Fruit fly (Drosophila melanogaster) whole organism, embryonic: ENCODE results near the gene CG18302.
A peak's percentile ranks its signal among the peaks of the same experiment; 100 is the strongest.

ENCODE experiments used
- Ada2b ChIP-seq: fragments of 200-800 bp; sonication (Bioruptor generic); IDR thresholded peaks from 2 replicates; pipeline ENCODE4 v1.3.6; 2022; ENCODE audit warnings: missing biosample characterization, missing genetic modification characterization
- CG10366 ChIP-seq: fragments of 200-800 bp; sonication (Bioruptor generic); IDR thresholded peaks from 2 replicates; pipeline ENCODE4 v1.3.6; 2022; ENCODE audit warnings: missing biosample characterization, missing genetic modification characterization
- CG11093 ChIP-seq: fragments of 200-800 bp; sonication (Bioruptor generic); IDR thresholded peaks from 3 replicates; pipeline ENCODE4 v1.3.6; 2022; ENCODE audit warnings: missing biosample characterization, missing genetic modification characterization
- CG11504 ChIP-seq: fragments of 200-800 bp; sonication (Bioruptor generic); optimal IDR thresholded peaks from 3 replicates; lab custom pipeline; 2019; ENCODE audit warnings: missing biosample characterization, mild to moderate bottlenecking, missing genetic modification characterization, moderate library complexity
- CG1233 ChIP-seq: fragments of 200-800 bp; sonication (Bioruptor generic); optimal IDR thresholded peaks from 4 replicates; lab custom pipeline; 2018; ENCODE audit warnings: missing biosample characterization, mild to moderate bottlenecking, missing genetic modification characterization
- CG12659 ChIP-seq: fragments of 200-800 bp; sonication (Bioruptor generic); optimal IDR thresholded peaks from 3 replicates; lab custom pipeline; 2017; ENCODE audit warnings: mild to moderate bottlenecking, missing biosample characterization, missing genetic modification reagents, missing genetic modification characterization
- CG15269 ChIP-seq: fragments of 200-800 bp; sonication (Bioruptor generic); optimal IDR thresholded peaks from 2 replicates; lab custom pipeline; 2018; ENCODE audit warnings: missing biosample characterization, mild to moderate bottlenecking, missing genetic modification characterization, moderate library complexity
- CG1602 ChIP-seq: fragments of 200-800 bp; sonication (Bioruptor generic); optimal IDR thresholded peaks from 3 replicates; lab custom pipeline; 2016; ENCODE audit warnings: missing biosample characterization, missing genetic modification characterization
- CG17612 ChIP-seq: fragments of 200-800 bp; sonication (Bioruptor generic); IDR thresholded peaks from 2 replicates; pipeline ENCODE4 v1.3.6; 2022; ENCODE audit warnings: missing biosample characterization, missing genetic modification characterization
- CG18011 ChIP-seq: fragments of 200-800 bp; sonication (Bioruptor generic); optimal IDR thresholded peaks from 2 replicates; lab custom pipeline; 2017; ENCODE audit warnings: missing biosample characterization, missing genetic modification characterization, mild to moderate bottlenecking, moderate library complexity, missing genotype
- CG30403 ChIP-seq: fragments of 200-800 bp; sonication (Bioruptor generic); optimal IDR thresholded peaks from 3 replicates; lab custom pipeline; 2016; ENCODE audit warnings: missing biosample characterization, missing genetic modification characterization
- CG30431 ChIP-seq: fragments of 200-800 bp; sonication (Bioruptor generic); optimal IDR thresholded peaks from 2 replicates; lab custom pipeline; 2017; ENCODE audit warnings: missing biosample characterization, missing genetic modification characterization
- CG32532 ChIP-seq: fragments of 200-800 bp; sonication (Bioruptor generic); IDR thresholded peaks from 2 replicates; pipeline ENCODE4 v1.3.6; 2022; ENCODE audit warnings: missing biosample characterization, missing genetic modification characterization
- CG3281 ChIP-seq: fragments of 200-800 bp; sonication (Bioruptor generic); optimal IDR thresholded peaks from 3 replicates; lab custom pipeline; 2017; ENCODE audit warnings: missing biosample characterization, mild to moderate bottlenecking, missing genetic modification characterization
- CG3407 ChIP-seq: fragments of 200-800 bp; sonication (Bioruptor generic); optimal IDR thresholded peaks from 2 replicates; lab custom pipeline; 2018; ENCODE audit warnings: missing biosample characterization, mild to moderate bottlenecking, missing genetic modification characterization
- CG42726 ChIP-seq: fragments of 200-800 bp; sonication (Bioruptor generic); IDR thresholded peaks from 2 replicates; pipeline ENCODE4 v1.3.6; 2022; ENCODE audit warnings: missing biosample characterization, missing genetic modification characterization; ENCODE audit not compliant: partially characterized antibody
- CG43689 ChIP-seq: fragments of 200-800 bp; sonication (Bioruptor generic); IDR thresholded peaks from 2 replicates; pipeline ENCODE4 v1.3.6; 2022; ENCODE audit warnings: missing biosample characterization, missing genetic modification characterization
- CG4404 ChIP-seq: fragments of 200-800 bp; sonication (Bioruptor generic); IDR thresholded peaks from 2 replicates; pipeline ENCODE4 v1.3.6; 2022; ENCODE audit warnings: missing biosample characterization, missing genetic modification characterization
- CG7839 ChIP-seq: fragments of 200-800 bp; sonication (Bioruptor generic); optimal IDR thresholded peaks from 3 replicates; lab custom pipeline; 2018; ENCODE audit warnings: missing biosample characterization, mild to moderate bottlenecking, missing genetic modification characterization, moderate library complexity
- CG8924 ChIP-seq: fragments of 200-800 bp; optimal IDR thresholded peaks from 3 replicates; lab custom pipeline; 2019; ENCODE audit warnings: missing biosample characterization, mild to moderate bottlenecking, missing genetic modification characterization, moderate library complexity
- CG9727 ChIP-seq: fragments of 200-800 bp; sonication (Bioruptor generic); optimal IDR thresholded peaks from 3 replicates; lab custom pipeline; 2017; ENCODE audit warnings: missing biosample characterization, mild to moderate bottlenecking, missing genetic modification characterization
- CG9817 ChIP-seq: fragments of 200-800 bp; sonication (Bioruptor generic); optimal IDR thresholded peaks from 2 replicates; lab custom pipeline; 2018; ENCODE audit warnings: missing biosample characterization, mild to moderate bottlenecking, missing genetic modification characterization, moderate library complexity
- CHES-1-like ChIP-seq: fragments of 200-800 bp; sonication (Bioruptor generic); optimal IDR thresholded peaks from 2 replicates; lab custom pipeline; 2016; ENCODE audit warnings: missing biosample characterization, missing genetic modification characterization
- D19A ChIP-seq: fragments of 200-800 bp; optimal IDR thresholded peaks from 3 replicates; lab custom pipeline; 2019; ENCODE audit warnings: missing biosample characterization, mild to moderate bottlenecking, missing genetic modification characterization, moderate library complexity
- D19B ChIP-seq: fragments of 200-800 bp; sonication (Bioruptor generic); optimal IDR thresholded peaks from 2 replicates; lab custom pipeline; 2017; ENCODE audit warnings: missing biosample characterization, mild to moderate bottlenecking, missing genetic modification characterization
- Dek ChIP-seq: fragments of 200-800 bp; sonication (Bioruptor generic); optimal IDR thresholded peaks from 3 replicates; lab custom pipeline; 2019; ENCODE audit warnings: missing biosample characterization, mild to moderate bottlenecking, missing genetic modification characterization, moderate library complexity
- Dfd ChIP-seq, 2 experiments: fragments of >200 bp; optimal IDR thresholded peaks; 2 replicates each; lab custom pipeline; 2017; ENCODE audit warnings: missing biosample characterization in 2 of 2, missing genetic modification characterization in 2 of 2
- ERR ChIP-seq: fragments of 200-800 bp; sonication (Bioruptor generic); optimal IDR thresholded peaks from 2 replicates; lab custom pipeline; 2016; ENCODE audit warnings: missing biosample characterization, missing genetic modification characterization
- Elba2 ChIP-seq: fragments of 200-800 bp; sonication (Bioruptor generic); optimal IDR thresholded peaks from 3 replicates; lab custom pipeline; 2016; ENCODE audit warnings: missing biosample characterization, missing genetic modification characterization
- Meics ChIP-seq: fragments of 200-800 bp; sonication (Bioruptor generic); optimal IDR thresholded peaks from 2 replicates; lab custom pipeline; 2017; ENCODE audit warnings: missing biosample characterization, mild to moderate bottlenecking, missing genetic modification characterization
- Mes4 ChIP-seq: fragments of 200-800 bp; sonication (Bioruptor generic); optimal IDR thresholded peaks from 2 replicates; lab custom pipeline; 2016; ENCODE audit warnings: missing biosample characterization, missing genetic modification characterization
- Mrtf ChIP-seq: fragments of 200-800 bp; sonication (Bioruptor generic); IDR thresholded peaks from 3 replicates; pipeline ENCODE4 v1.3.6; 2022; ENCODE audit warnings: missing biosample characterization, missing genetic modification characterization
- NK7.1 ChIP-seq: fragments of 200-800 bp; sonication (Bioruptor generic); optimal IDR thresholded peaks from 3 replicates; lab custom pipeline; 2016; ENCODE audit warnings: missing biosample characterization, missing genetic modification characterization
- NfI ChIP-seq: fragments of 200-800 bp; sonication (Bioruptor generic); optimal IDR thresholded peaks from 3 replicates; lab custom pipeline; 2018; ENCODE audit warnings: missing biosample characterization, mild to moderate bottlenecking, missing genetic modification characterization, moderate library complexity
- Oaz ChIP-seq: fragments of 200-800 bp; sonication (Bioruptor generic); IDR thresholded peaks from 2 replicates; pipeline ENCODE4 v1.3.6; 2022; ENCODE audit warnings: missing biosample characterization, missing genetic modification characterization
- Oli ChIP-seq: fragments of 200-800 bp; sonication (Bioruptor generic); optimal IDR thresholded peaks from 2 replicates; lab custom pipeline; 2018; ENCODE audit warnings: missing biosample characterization, mild to moderate bottlenecking, missing genetic modification characterization, moderate library complexity
- Sin3A ChIP-seq: fragments of >200 bp; optimal IDR thresholded peaks from 2 replicates; lab custom pipeline; 2018
- Spps ChIP-seq: fragments of 200-800 bp; sonication (Bioruptor generic); optimal IDR thresholded peaks from 2 replicates; lab custom pipeline; 2018; ENCODE audit warnings: missing biosample characterization, mild to moderate bottlenecking, missing genetic modification characterization
- Vsx1 ChIP-seq: fragments of 200-800 bp; sonication (Bioruptor generic); optimal IDR thresholded peaks from 2 replicates; lab custom pipeline; 2017; ENCODE audit warnings: missing biosample characterization, mild to moderate bottlenecking, missing genetic modification characterization, missing genetic modification reagents
- bowl ChIP-seq: fragments of 200-800 bp; sonication (Bioruptor generic); IDR thresholded peaks from 2 replicates; pipeline ENCODE4 v1.3.6; 2022; ENCODE audit warnings: missing biosample characterization, missing genetic modification characterization
- chif ChIP-seq, 2 experiments: fragments of 200-800 bp; sonication (Bioruptor generic); optimal IDR thresholded peaks; 3 replicates each; lab custom pipeline; 2016; ENCODE audit warnings: missing biosample characterization in 2 of 2, missing genetic modification characterization in 2 of 2
- her ChIP-seq: fragments of 200-800 bp; sonication (Bioruptor generic); optimal IDR thresholded peaks from 2 replicates; lab custom pipeline; 2016; ENCODE audit warnings: missing biosample characterization, missing genetic modification characterization
- lmd ChIP-seq: fragments of 200-800 bp; sonication (Bioruptor generic); IDR thresholded peaks from 2 replicates; pipeline ENCODE4 v1.3.6; 2022; ENCODE audit warnings: missing biosample characterization, missing genetic modification characterization
- mam ChIP-seq: fragments of 200-800 bp; sonication (Bioruptor generic); optimal IDR thresholded peaks from 3 replicates; lab custom pipeline; 2016; ENCODE audit warnings: missing biosample characterization, missing genetic modification characterization
- otp ChIP-seq: fragments of 200-800 bp; sonication (Bioruptor generic); IDR thresholded peaks from 3 replicates; pipeline ENCODE4, ENCODE4 v1.3.6; 2022; ENCODE audit warnings: missing biosample characterization, missing genetic modification characterization
- pfk ChIP-seq: fragments of 200-800 bp; sonication (Bioruptor generic); optimal IDR thresholded peaks from 2 replicates; lab custom pipeline; 2018; ENCODE audit warnings: missing biosample characterization, mild to moderate bottlenecking, missing genetic modification characterization, moderate library complexity
- schlank ChIP-seq: fragments of 200-800 bp; sonication (Bioruptor generic); optimal IDR thresholded peaks from 2 replicates; lab custom pipeline; 2018; ENCODE audit warnings: missing biosample characterization, mild to moderate bottlenecking, missing genetic modification characterization
- sd ChIP-seq: fragments of 200-800 bp; sonication (Bioruptor generic); optimal IDR thresholded peaks from 3 replicates; lab custom pipeline; 2018; ENCODE audit warnings: missing biosample characterization, mild to moderate bottlenecking, missing genetic modification characterization, moderate library complexity
- slp2 ChIP-seq: fragments of 200-800 bp; sonication (Bioruptor generic); optimal IDR thresholded peaks from 2 replicates; lab custom pipeline; 2016; ENCODE audit warnings: missing biosample characterization, missing genetic modification characterization
- tio ChIP-seq: fragments of 200-800 bp; sonication (Bioruptor generic); optimal IDR thresholded peaks from 2 replicates; lab custom pipeline; 2017; ENCODE audit warnings: missing biosample characterization, missing genetic modification characterization, inconsistent platforms

Gene CG18302

dm6 chr2L:10522174-10522893 is 11.8 kb upstream of the CG18302 start (continued):
- TF ChIP-seq NfI (GFP tag; lab: Kevin White, UChicago) (peak; percentile 28), CG3407 (no peak), Dfd (GFP tag; optimal IDR thresholded peaks at IDR 0.05; lab: Kevin White, UChicago) (no peak), CG3281 (peak; percentile 67), CG10366 (peak; percentile 61), Vsx1 (peak; percentile 4), pfk (GFP tag; lab: Kevin White, UChicago) (no peak), chif (GFP tag; optimal IDR thresholded peaks at IDR 0.05; lab: Kevin White, UChicago) (no peak), Mrtf (0 out of 3 replicates have a peak, but pooled peaks have one; percentile 59), CG7839 (tag; lab: Kevin White, UChicago) (peak; percentile 79), Meics (GFP tag; lab: Kevin White, UChicago) (peak; percentile 78), Oaz (GFP tag; lab: Robert Waterston, UW) (no peak), mam (no peak), Dek (peak; percentile 28), Spps (tag; lab: Kevin White, UChicago) (no peak), slp2 (GFP tag; lab: Kevin White, UChicago) (no peak), Sin3A (lab: Kevin White, UChicago) (no peak), bowl (GFP tag; lab: Robert Waterston, UW) (no peak), Ada2b (GFP tag; lab: Robert Waterston, UW) (peak; percentile 46), D19A (tag; lab: Kevin White, UChicago) (peak; percentile 49), tio (GFP tag; lab: Kevin White, UChicago) (peak; percentile 67), CG9817 (tag; lab: Kevin White, UChicago) (peak; percentile 34), CG11093 (GFP tag; lab: Robert Waterston, UW) (peak; percentile 68; the same call in 1 of the 3 replicates), lmd (GFP tag; lab: Robert Waterston, UW) (peak; percentile 83), sd (peak; percentile 6), ERR (GFP tag; lab: Kevin White, UChicago) (no peak), CG43689 (GFP tag; lab: Robert Waterston, UW) (no peak), NK7.1 (GFP tag; lab: Kevin White, UChicago) (no peak), D19B (peak; percentile 88), CG9727 (peak; percentile 77), CG1233 (GFP tag; lab: Kevin White, UChicago) (peak; percentile 55), Oli (tag; lab: Kevin White, UChicago) (peak; percentile 76), CG15269 (tag; lab: Kevin White, UChicago) (peak; percentile 76), CG4404 (GFP tag; lab: Robert Waterston, UW) (peak; percentile 65), CG30403 (peak; percentile 77), her (GFP tag; lab: Kevin White, UChicago) (no peak), schlank (tag; lab: Kevin White, UChicago) (no peak), otp (no peak), CG1602 (GFP tag; lab: Kevin White, UChicago) (peak; percentile 56), Elba2 (GFP tag; lab: Kevin White, UChicago) (no peak), CG8924 (tag; lab: Kevin White, UChicago) (peak; percentile 64), CHES-1-like (GFP tag; lab: Kevin White, UChicago) (no peak), CG42726 (GFP tag; lab: Robert Waterston, UW) (no peak), CG12659 (GFP tag; lab: Kevin White, UChicago) (peak; percentile 79), CG17612 (GFP tag; lab: Robert Waterston, UW) (no peak), CG32532 (GFP tag; lab: Robert Waterston, UW) (peak; percentile 45; the same call in 1 of the 2 replicates), CG18011 (peak; percentile 10), CG11504 (tag; lab: Kevin White, UChicago) (peak; percentile 83), Mes4 (GFP tag; lab: Kevin White, UChicago) (no peak), CG30431 (GFP tag; lab: Kevin White, UChicago) (no peak)
